Worm (Caenorhabditis elegans) whole organism, L4 larva: ENCODE data around the gene dpy-23.

Experiments used
- F10B5.3 ChIP-seq: sonication (generic microtip); optimal IDR thresholded peaks from 2 replicates; lab custom pipeline; 2016; ENCODE audit warnings: mild to moderate bottlenecking, missing genetic modification characterization, missing compliant biosample characterization
- F26F4.8 ChIP-seq: fragments of 200-800 bp; sonication (Bioruptor generic); conservative IDR thresholded peaks from 2 replicates; pipeline ENCODE4 v1.3.6; 2022; ENCODE audit warnings: missing genetic modification characterization, missing compliant biosample characterization
- R02D3.7 ChIP-seq: fragments of 150-350 bp; sonication (generic microtip); optimal IDR thresholded peaks from 3 replicates; lab custom pipeline; 2014; ENCODE audit warnings: missing biosample characterization, missing genetic modification characterization
- Y5F2A.4 ChIP-seq: fragments of 200-800 bp; sonication (Bioruptor generic); optimal IDR thresholded peaks from 2 replicates; lab custom pipeline; 2018; ENCODE audit warnings: mild to moderate bottlenecking, missing genetic modification characterization, missing compliant biosample characterization
- Y75B8A.6 ChIP-seq: fragments of 200-800 bp; sonication (Bioruptor generic); IDR thresholded peaks from 2 replicates; pipeline ENCODE4 v1.3.6; 2022; ENCODE audit warnings: missing genetic modification reagents, missing genetic modification characterization, missing compliant biosample characterization
- ZK337.2 ChIP-seq: fragments of 200-800 bp; sonication (Bioruptor generic); IDR thresholded peaks from 2 replicates; pipeline ENCODE4 v1.3.6; 2022; ENCODE audit warnings: missing genetic modification reagents, missing genetic modification characterization, missing compliant biosample characterization
- ZK546.5 ChIP-seq, 2 experiments: sonication (generic microtip); optimal IDR thresholded peaks; 2 replicates each; lab custom pipeline; 2017; ENCODE audit warnings: missing biosample characterization in 2 of 2, missing genetic modification characterization in 2 of 2
- ama-1 ChIP-seq: fragments of 150-350 bp; optimal IDR thresholded peaks from 2 replicates; lab custom pipeline; 2014; ENCODE audit warnings: inconsistent platforms, mixed read lengths
- attf-4 ChIP-seq: sonication (generic microtip); optimal IDR thresholded peaks from 3 replicates; lab custom pipeline; 2017; ENCODE audit warnings: missing biosample characterization, missing genetic modification characterization
- ceh-20 ChIP-seq: fragments of 200-800 bp; sonication (Bioruptor generic); IDR thresholded peaks from 2 replicates; pipeline ENCODE4 v1.3.6; 2022; ENCODE audit warnings: missing genetic modification reagents, missing genetic modification characterization, missing compliant biosample characterization
- ceh-44 ChIP-seq: fragments of 200-800 bp; sonication (Bioruptor generic); IDR thresholded peaks from 2 replicates; pipeline ENCODE4 v1.3.6; 2022; ENCODE audit warnings: missing genetic modification reagents, missing genetic modification characterization, missing compliant biosample characterization
- ceh-62 ChIP-seq: sonication (generic microtip); optimal IDR thresholded peaks from 2 replicates; lab custom pipeline; 2017; ENCODE audit warnings: missing biosample characterization, missing genetic modification characterization
- ces-1 ChIP-seq: fragments of 150-350 bp; sonication (generic microtip); optimal IDR thresholded peaks from 4 replicates; lab custom pipeline; 2014; ENCODE audit warnings: missing biosample characterization, missing genetic modification reagents, missing genetic modification characterization
- cey-2 ChIP-seq: sonication (generic microtip); optimal IDR thresholded peaks from 3 replicates; lab custom pipeline; 2017; ENCODE audit warnings: missing genetic modification characterization, mild to moderate bottlenecking, missing compliant biosample characterization, antibody characterized with exemption, borderline replicate concordance; ENCODE audit not compliant: insufficient read depth
- daf-16 ChIP-seq, 3 experiments: sonication (generic microtip); optimal IDR thresholded peaks; 2 replicates each; lab custom pipeline; 2016 to 2017; ENCODE audit warnings: missing genetic modification characterization in 3 of 3, missing genetic modification reagents in 3 of 3, mild to moderate bottlenecking in 2 of 3, missing compliant biosample characterization in 2 of 3, missing biosample characterization in 1 of 3, moderate library complexity in 1 of 3
- daf-19 ChIP-seq: fragments of 200-800 bp; sonication (Bioruptor generic); conservative IDR thresholded peaks from 2 replicates; pipeline ENCODE4 v1.3.6; 2022; ENCODE audit warnings: missing genetic modification characterization, missing compliant biosample characterization
- dmd-6 ChIP-seq: fragments of 200-800 bp; sonication (Bioruptor generic); IDR thresholded peaks from 2 replicates; pipeline ENCODE4 v1.3.6; 2022; ENCODE audit warnings: missing genetic modification reagents, missing genetic modification characterization, missing compliant biosample characterization
- dpl-1 ChIP-seq: fragments of 150-350 bp; optimal IDR thresholded peaks from 2 replicates; lab custom pipeline; 2014; ENCODE audit warnings: missing biosample characterization, missing genetic modification reagents, missing genetic modification characterization
- egl-27 ChIP-seq: sonication (generic microtip); optimal IDR thresholded peaks from 3 replicates; lab custom pipeline; 2017; ENCODE audit warnings: missing biosample characterization, missing genetic modification reagents, missing genetic modification characterization
- egl-43 ChIP-seq: fragments of 200-800 bp; sonication (Bioruptor generic); IDR thresholded peaks from 2 replicates; pipeline ENCODE4 v1.3.6; 2022; ENCODE audit warnings: missing genetic modification reagents, missing genetic modification characterization, missing compliant biosample characterization
- fkh-10 ChIP-seq: fragments of 150-350 bp; optimal IDR thresholded peaks from 2 replicates; lab custom pipeline; 2014; ENCODE audit warnings: missing biosample characterization, missing genetic modification reagents, missing genetic modification characterization
- hlh-11 ChIP-seq: fragments of 200-800 bp; sonication (Bioruptor generic); optimal IDR thresholded peaks from 2 replicates; lab custom pipeline; 2018; ENCODE audit warnings: mild to moderate bottlenecking, missing genetic modification characterization, missing compliant biosample characterization
- lim-7 ChIP-seq: fragments of 200-800 bp; sonication (Bioruptor generic); IDR thresholded peaks from 2 replicates; pipeline ENCODE4 v1.3.6; 2022; ENCODE audit warnings: missing genetic modification characterization, missing compliant biosample characterization
- lin-1 ChIP-seq: fragments of 200-800 bp; sonication (Bioruptor generic); IDR thresholded peaks from 2 replicates; pipeline ENCODE4 v1.3.6; 2022; ENCODE audit warnings: missing genetic modification reagents, missing genetic modification characterization, missing compliant biosample characterization
- lin-29 ChIP-seq: fragments of 200-800 bp; sonication (Bioruptor generic); IDR thresholded peaks from 2 replicates; pipeline ENCODE4 v1.3.6; 2022; ENCODE audit warnings: missing genetic modification reagents, missing genetic modification characterization, missing compliant biosample characterization
- lir-3 ChIP-seq: sonication (generic microtip); optimal IDR thresholded peaks from 2 replicates; lab custom pipeline; 2016; ENCODE audit warnings: mild to moderate bottlenecking, missing genetic modification characterization, missing compliant biosample characterization
- madf-5 ChIP-seq, 2 experiments: fragments of 200-800 bp; sonication (Bioruptor generic); IDR thresholded peaks; 2 replicates each; pipeline ENCODE4 v1.3.6; 2022; ENCODE audit warnings: missing compliant biosample characterization in 2 of 2, missing genetic modification characterization in 2 of 2
- madf-9 ChIP-seq: fragments of 200-800 bp; sonication (Bioruptor generic); conservative IDR thresholded peaks from 2 replicates; pipeline ENCODE4 v1.3.6; 2022; ENCODE audit warnings: missing genetic modification reagents, missing genetic modification characterization, missing compliant biosample characterization
- mdt-29 ChIP-seq: fragments of 200-800 bp; sonication (Bioruptor generic); IDR thresholded peaks from 2 replicates; pipeline ENCODE4 v1.3.6; 2022; ENCODE audit warnings: missing genetic modification reagents, missing genetic modification characterization, missing compliant biosample characterization
- mes-2 ChIP-seq: sonication (generic microtip); optimal IDR thresholded peaks from 2 replicates; lab custom pipeline; 2016; ENCODE audit warnings: missing genotype, mild to moderate bottlenecking, missing genetic modification characterization, missing compliant biosample characterization; ENCODE audit not compliant: poor library complexity, severe bottlenecking
- nhr-10 ChIP-seq: fragments of 150-350 bp; optimal IDR thresholded peaks from 2 replicates; lab custom pipeline; 2014; ENCODE audit warnings: missing biosample characterization, missing genetic modification characterization
- nhr-102 ChIP-seq: sonication (generic microtip); optimal IDR thresholded peaks from 2 replicates; lab custom pipeline; 2016; ENCODE audit warnings: mild to moderate bottlenecking, missing genetic modification characterization, moderate library complexity, missing compliant biosample characterization
- nhr-111 ChIP-seq: fragments of 200-800 bp; sonication (Bioruptor generic); optimal IDR thresholded peaks from 2 replicates; lab custom pipeline; 2018; ENCODE audit warnings: mild to moderate bottlenecking, missing genetic modification characterization, missing compliant biosample characterization
- nhr-25 ChIP-seq: sonication (generic microtip); optimal IDR thresholded peaks from 2 replicates; lab custom pipeline; 2017; ENCODE audit warnings: missing genetic modification characterization, mild to moderate bottlenecking, missing compliant biosample characterization, antibody characterized with exemption, moderate library complexity, borderline replicate concordance; ENCODE audit not compliant: insufficient read depth
- nhr-28 ChIP-seq: fragments of 150-350 bp; optimal IDR thresholded peaks from 2 replicates; lab custom pipeline; 2014; ENCODE audit warnings: missing biosample characterization, missing genetic modification characterization
- nhr-76 ChIP-seq: fragments of 150-350 bp; optimal IDR thresholded peaks from 2 replicates; lab custom pipeline; 2014; ENCODE audit warnings: missing biosample characterization, missing genetic modification characterization
- nhr-77 ChIP-seq: fragments of 150-350 bp; optimal IDR thresholded peaks from 2 replicates; lab custom pipeline; 2014; ENCODE audit warnings: missing biosample characterization, missing genetic modification characterization
- pha-4 ChIP-seq, 2 experiments: fragments of 150-350 bp in 1 of 2; fragments of 200-800 bp in 1 of 2; sonication (Bioruptor generic) in 1 of 2; IDR thresholded peaks in 1 of 2; optimal IDR thresholded peaks in 1 of 2; 2 replicates each; pipeline versions ENCODE4 v1.3.6 to Lab custom; 2014 to 2022; ENCODE audit warnings: missing genetic modification characterization in 2 of 2, missing genetic modification reagents in 2 of 2, missing biosample characterization in 1 of 2, missing compliant biosample characterization in 1 of 2
- pqm-1 ChIP-seq: sonication (generic microtip); optimal IDR thresholded peaks from 2 replicates; lab custom pipeline; 2017; ENCODE audit warnings: missing biosample characterization, missing genetic modification characterization
- saeg-2 ChIP-seq: fragments of 200-800 bp; sonication (Bioruptor generic); IDR thresholded peaks from 2 replicates; pipeline ENCODE4 v1.3.6; 2022; ENCODE audit warnings: missing genetic modification reagents, missing genetic modification characterization, missing compliant biosample characterization
- sdz-12 ChIP-seq: fragments of 200-800 bp; sonication (Bioruptor generic); optimal IDR thresholded peaks from 2 replicates; lab custom pipeline; 2018; ENCODE audit warnings: mild to moderate bottlenecking, missing genetic modification characterization, missing compliant biosample characterization
- tag-97 ChIP-seq: fragments of 200-800 bp; sonication (Bioruptor generic); IDR thresholded peaks from 2 replicates; pipeline ENCODE4 v1.3.6; 2022; ENCODE audit warnings: missing genetic modification characterization, missing compliant biosample characterization
- tra-1 ChIP-seq: fragments of 200-800 bp; sonication (Bioruptor generic); IDR thresholded peaks from 2 replicates; pipeline ENCODE4 v1.3.6; 2022; ENCODE audit warnings: missing genetic modification reagents, missing genetic modification characterization, missing compliant biosample characterization
- unc-62 ChIP-seq, 3 experiments: fragments of 150-350 bp in 1 of 3; sonication (generic microtip); optimal IDR thresholded peaks in 2 of 3; peaks in 1 of 3; 1 replicate in 1 of 3; 2 replicates in 2 of 3; lab custom pipeline; 2014 to 2017; ENCODE audit warnings: missing biosample characterization in 3 of 3, missing genetic modification characterization in 3 of 3, missing genetic modification reagents in 3 of 3, missing genotype in 1 of 3
- vab-7 ChIP-seq: fragments of 200-800 bp; sonication (Bioruptor generic); IDR thresholded peaks from 2 replicates; pipeline ENCODE4 v1.3.6; 2022; ENCODE audit warnings: missing genetic modification reagents, missing genetic modification characterization, missing compliant biosample characterization
- zfp-2 ChIP-seq: sonication (generic microtip); optimal IDR thresholded peaks from 2 replicates; lab custom pipeline; 2016; ENCODE audit warnings: mild to moderate bottlenecking, missing genetic modification characterization, missing compliant biosample characterization
- zfp-3 ChIP-seq: fragments of 200-800 bp; sonication (Bioruptor generic); conservative IDR thresholded peaks from 2 replicates; pipeline ENCODE4 v1.3.6; 2022; ENCODE audit warnings: missing genetic modification reagents, missing genetic modification characterization, missing compliant biosample characterization
- ztf-7 ChIP-seq: fragments of 150-350 bp; optimal IDR thresholded peaks from 2 replicates; lab custom pipeline; 2014; ENCODE audit warnings: missing biosample characterization, missing genetic modification characterization

The dpy-23 gene

ce11 chrX:4409591-4410279 lies 20.6 kb downstream of the dpy-23 start:
- TF ChIP-seq pqm-1 (tag; lab: Kevin White, UChicago) (no peak), ceh-62 (tag; lab: Kevin White, UChicago) (no peak), unc-62 (GFP tag; optimal IDR thresholded peaks at IDR 0.05 in 1 of 2; lab: Kevin White, UChicago) (peak in 1 of 2 experiments; percentile 7), unc-62 (tag; optimal IDR thresholded peaks at IDR 0.05; lab: Kevin White, UChicago) (no peak), zfp-2 (tag; lab: Kevin White, UChicago) (no peak), F10B5.3 (tag; lab: Kevin White, UChicago) (no peak), fkh-10 (GFP tag; lab: Kevin White, UChicago) (no peak), nhr-111 (GFP tag; lab: Kevin White, UChicago) (no peak), R02D3.7 (tag; lab: Kevin White, UChicago) (no peak), ztf-7 (tag; lab: Kevin White, UChicago) (no peak), daf-16 (GFP tag; optimal IDR thresholded peaks at IDR 0.05; lab: Kevin White, UChicago) (peak in 1 of 2 experiments; percentile 4), daf-16 (tag; optimal IDR thresholded peaks at IDR 0.05; lab: Kevin White, UChicago) (no peak), nhr-10 (no peak), egl-43 (GFP tag; lab: Robert Waterston, UW) (no peak), ceh-20 (no peak), madf-9 (GFP tag; lab: Robert Waterston, UW) (no peak), vab-7 (GFP tag; lab: Robert Waterston, UW) (peak; percentile 55; the same call in 1 of the 2 replicates), ZK546.5 (tag; optimal IDR thresholded peaks at IDR 0.05; lab: Kevin White, UChicago) (no peak), zfp-3 (GFP tag; lab: Robert Waterston, UW) (peak; percentile 49; the same call in 1 of the 2 replicates), ces-1 (GFP tag; lab: Kevin White, UChicago) (no peak), Y75B8A.6 (GFP tag; lab: Robert Waterston, UW) (no peak), attf-4 (tag; lab: Kevin White, UChicago) (no peak), nhr-28 (tag; lab: Kevin White, UChicago) (no peak), dpl-1 (no peak), mes-2 (tag; lab: Kevin White, UChicago) (peak; percentile 35), lir-3 (no peak), egl-27 (no peak), dmd-6 (GFP tag; lab: Robert Waterston, UW) (no peak), cey-2 (tag; lab: Kevin White, UChicago) (no peak), nhr-77 (tag; lab: Kevin White, UChicago) (no peak), Y5F2A.4 (GFP tag; lab: Kevin White, UChicago) (no peak), F26F4.8 (GFP tag; lab: Robert Waterston, UW) (0 out of 2 replicates have a peak, but pooled peaks have one; percentile 43), tra-1 (no peak), nhr-25 (no peak), hlh-11 (tag; lab: Kevin White, UChicago) (no peak), lin-29 (GFP tag; lab: Robert Waterston, UW) (no peak), nhr-102 (tag; lab: Kevin White, UChicago) (no peak), sdz-12 (no peak), daf-19 (GFP tag; lab: Robert Waterston, UW) (no peak), lin-1 (peak; percentile 11; the same call in 1 of the 2 replicates), ZK337.2 (GFP tag; lab: Robert Waterston, UW) (0 out of 2 replicates have a peak, but pooled peaks have one; percentile 20), mdt-29 (no peak), ama-1 (no peak), saeg-2 (GFP tag; lab: Robert Waterston, UW) (no peak), madf-5 (GFP tag; IDR thresholded peaks at IDR 0.05; lab: Robert Waterston, UW) (no peak), tag-97 (GFP tag; lab: Robert Waterston, UW) (no peak), nhr-76 (tag; lab: Kevin White, UChicago) (no peak), ceh-44 (no peak), pha-4 (GFP tag; IDR thresholded peaks at IDR 0.05; lab: Robert Waterston, UW) (peak; percentile 58; the same call in 1 of the 2 replicates), pha-4 (tag; optimal IDR thresholded peaks at IDR 0.05; lab: Kevin White, UChicago) (no peak), lim-7 (GFP tag; lab: Robert Waterston, UW) (peak; percentile 76)
